Worm (Caenorhabditis elegans): ENCODE results near the gene nlp-2.

DNA sequence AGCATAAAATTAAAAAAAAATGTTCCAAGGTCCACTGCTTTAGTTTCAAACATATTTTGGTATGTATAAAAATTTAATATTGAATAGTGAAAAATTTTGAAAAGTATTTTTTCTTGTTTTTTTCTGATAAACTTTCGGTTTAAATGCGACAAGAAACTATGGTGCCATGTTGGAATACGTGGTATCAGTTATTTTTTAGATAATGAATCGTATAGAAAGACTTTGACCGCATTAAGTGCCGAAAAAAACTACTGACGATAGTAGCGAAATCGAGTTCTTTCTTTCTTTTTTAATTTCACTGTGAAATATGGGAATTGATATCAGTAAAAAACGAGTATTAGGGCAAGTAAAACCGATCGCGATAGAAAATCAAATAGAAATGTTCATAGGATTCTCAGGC is 21.3 kb upstream of the nlp-2 start, which contains the start of gene T24D8.6:
- TF ChIP-seq pax-1 (tag; optimal IDR thresholded peaks at IDR 0.05) (no peak), dve-1 (tag; optimal IDR thresholded peaks at IDR 0.05) (no peak), elt-2 (tag; optimal IDR thresholded peaks at IDR 0.05) (no peak), fkh-10 (GFP tag; optimal IDR thresholded peaks at IDR 0.05) (no peak), pros-1 (tag; optimal IDR thresholded peaks at IDR 0.05) (no peak), che-1 (tag; optimal IDR thresholded peaks at IDR 0.05) (no peak), rnt-1 (tag; optimal IDR thresholded peaks at IDR 0.05) (no peak)

Measured in whole organism, late embryonic.